Worm (Caenorhabditis elegans) whole organism, midembryonic: ENCODE measurements around the gene M03C11.1.

Experiments used
- T22C8.4 ChIP-seq: fragments of 200-800 bp; sonication (Bioruptor generic); IDR thresholded peaks from 2 replicates; pipeline ENCODE4 v1.3.6; 2022; ENCODE audit warnings: missing genetic modification characterization, missing compliant biosample characterization
- flt-1 ChIP-seq: fragments of 200-800 bp; sonication (Bioruptor generic); IDR thresholded peaks from 2 replicates; pipeline ENCODE4 v1.3.6; 2022; ENCODE audit warnings: missing genetic modification characterization, missing compliant biosample characterization
- med-1 ChIP-seq: sonication (generic microtip); optimal IDR thresholded peaks from 2 replicates; lab custom pipeline; 2017; ENCODE audit warnings: missing genetic modification characterization, mild to moderate bottlenecking, missing compliant biosample characterization, antibody characterized with exemption, missing genetic modification reagents; ENCODE audit not compliant: insufficient read depth
- ref-1 ChIP-seq: fragments of 200-800 bp; sonication (Bioruptor generic); conservative IDR thresholded peaks from 2 replicates; pipeline ENCODE4 v1.3.6; 2022; ENCODE audit warnings: missing genetic modification reagents, missing genetic modification characterization, missing compliant biosample characterization
- tab-1 ChIP-seq: fragments of 200-800 bp; sonication (Bioruptor generic); IDR thresholded peaks from 2 replicates; pipeline ENCODE4 v1.3.6; 2022; ENCODE audit warnings: missing genetic modification characterization, missing compliant biosample characterization

ce11 chrIII:10421680-10422079 is 25.8 kb upstream of the M03C11.1 start:
- TF ChIP-seq flt-1 (GFP tag; lab: Robert Waterston, UW): no peak
- no peak for TF ChIP-seq tab-1 (GFP tag; lab: Robert Waterston, UW)
- TF ChIP-seq med-1 (GFP tag; lab: Kevin White, UChicago): no peak
- 0 out of 2 replicates have a peak, but pooled peaks have one; percentile 22 for TF ChIP-seq ref-1 (GFP tag; lab: Robert Waterston, UW)
- no peak for TF ChIP-seq T22C8.4 (GFP tag; lab: Robert Waterston, UW)
